Worm (Caenorhabditis elegans) whole organism, L3 larva: ENCODE measurements around the gene cdk-4.

ENCODE experiments used
- R02D3.7 ChIP-seq: fragments of 150-350 bp; optimal IDR thresholded peaks from 2 replicates; lab custom pipeline; 2014; ENCODE audit warnings: missing biosample characterization, missing genetic modification characterization
- ZK546.5 ChIP-seq: sonication (generic microtip); optimal IDR thresholded peaks from 2 replicates; lab custom pipeline; 2017; ENCODE audit warnings: missing biosample characterization, missing genetic modification characterization
- aly-2 ChIP-seq: fragments of 150-350 bp; optimal IDR thresholded peaks from 2 replicates; lab custom pipeline; 2014; ENCODE audit warnings: missing biosample characterization, missing genetic modification characterization
- ama-1 ChIP-seq: fragments of 150-350 bp; optimal IDR thresholded peaks from 2 replicates; lab custom pipeline; 2018
- ceh-16 ChIP-seq: sonication (generic microtip); optimal IDR thresholded peaks from 2 replicates; lab custom pipeline; 2017; ENCODE audit warnings: missing biosample characterization, missing genetic modification characterization
- ceh-82 ChIP-seq: fragments of 150-350 bp; optimal IDR thresholded peaks from 2 replicates; lab custom pipeline; 2014; ENCODE audit warnings: missing biosample characterization, missing genetic modification characterization
- ceh-9 ChIP-seq: sonication (generic microtip); optimal IDR thresholded peaks from 2 replicates; lab custom pipeline; 2018; ENCODE audit warnings: missing biosample characterization, missing genetic modification characterization
- daf-12 ChIP-seq: fragments of 150-350 bp; optimal IDR thresholded peaks from 2 replicates; lab custom pipeline; 2014; ENCODE audit warnings: missing biosample characterization, missing genetic modification reagents, missing genetic modification characterization
- egl-27 ChIP-seq: sonication (generic microtip); optimal IDR thresholded peaks from 4 replicates; lab custom pipeline; 2017; ENCODE audit warnings: missing biosample characterization, missing genetic modification reagents, missing genetic modification characterization
- egl-5 ChIP-seq: fragments of 150-350 bp; optimal IDR thresholded peaks from 2 replicates; lab custom pipeline; 2017; ENCODE audit warnings: missing biosample characterization, missing genetic modification reagents, missing genetic modification characterization, inconsistent platforms
- elt-1 ChIP-seq: fragments of 150-350 bp; optimal IDR thresholded peaks from 2 replicates; lab custom pipeline; 2014; ENCODE audit warnings: missing biosample characterization, missing genetic modification characterization
- elt-2 ChIP-seq: sonication (generic microtip); optimal IDR thresholded peaks from 2 replicates; lab custom pipeline; 2016; ENCODE audit warnings: missing genetic modification reagents, mild to moderate bottlenecking, missing genetic modification characterization, missing compliant biosample characterization
- elt-3 ChIP-seq, 3 experiments: fragments of 150-350 bp in 1 of 3; sonication (generic microtip) in 2 of 3; optimal IDR thresholded peaks; 2 replicates in 2 of 3; 4 replicates in 1 of 3; lab custom pipeline; 2014 to 2017; ENCODE audit warnings: missing biosample characterization in 3 of 3, missing genetic modification characterization in 3 of 3
- eor-1 ChIP-seq, 2 experiments: fragments of 150-350 bp; optimal IDR thresholded peaks; 2 replicates each; lab custom pipeline; 2014 to 2018; ENCODE audit warnings: missing biosample characterization in 2 of 2, missing genetic modification characterization in 2 of 2
- fkh-10 ChIP-seq: sonication (generic microtip); optimal IDR thresholded peaks from 2 replicates; lab custom pipeline; 2017; ENCODE audit warnings: missing biosample characterization, missing genetic modification reagents, missing genetic modification characterization
- fkh-2 ChIP-seq: fragments of 150-350 bp; optimal IDR thresholded peaks from 2 replicates; lab custom pipeline; 2014; ENCODE audit warnings: missing biosample characterization, missing genetic modification reagents, missing genetic modification characterization
- fos-1 ChIP-seq: fragments of 150-350 bp; optimal IDR thresholded peaks from 2 replicates; lab custom pipeline; 2014; ENCODE audit warnings: missing biosample characterization, missing genetic modification characterization
- hmg-11 ChIP-seq: sonication (generic microtip); optimal IDR thresholded peaks from 2 replicates; lab custom pipeline; 2016; ENCODE audit warnings: missing genetic modification characterization, missing compliant biosample characterization
- jun-1 ChIP-seq: fragments of 150-350 bp; optimal IDR thresholded peaks from 2 replicates; lab custom pipeline; 2014; ENCODE audit warnings: missing biosample characterization, missing genetic modification reagents, missing genetic modification characterization
- lin-15B ChIP-seq: fragments of 150-350 bp; optimal IDR thresholded peaks from 2 replicates; lab custom pipeline; 2014; ENCODE audit warnings: missing biosample characterization, missing genetic modification characterization
- lin-39 ChIP-seq: fragments of 150-350 bp; optimal IDR thresholded peaks from 2 replicates; lab custom pipeline; 2018; ENCODE audit warnings: missing biosample characterization, missing genetic modification reagents, missing genetic modification characterization
- lsy-12 ChIP-seq: sonication (generic microtip); optimal IDR thresholded peaks from 2 replicates; lab custom pipeline; 2016; ENCODE audit warnings: mild to moderate bottlenecking, missing genetic modification characterization, missing compliant biosample characterization
- mml-1 ChIP-seq: fragments of 150-350 bp; sonication (generic microtip); optimal IDR thresholded peaks from 3 replicates; lab custom pipeline; 2014; ENCODE audit warnings: missing biosample characterization, missing genetic modification characterization
- nfya-1 ChIP-seq: sonication (generic microtip); optimal IDR thresholded peaks from 2 replicates; lab custom pipeline; 2017; ENCODE audit warnings: missing genetic modification characterization, mild to moderate bottlenecking, missing compliant biosample characterization, antibody characterized with exemption, moderate library complexity; ENCODE audit not compliant: insufficient read depth
- nhr-11 ChIP-seq: fragments of 150-350 bp; optimal IDR thresholded peaks from 2 replicates; lab custom pipeline; 2014; ENCODE audit warnings: missing biosample characterization, missing genetic modification characterization
- nhr-23 ChIP-seq: fragments of 150-350 bp; optimal IDR thresholded peaks from 2 replicates; lab custom pipeline; 2014; ENCODE audit warnings: missing biosample characterization, missing genetic modification reagents, missing genetic modification characterization
- nhr-237 ChIP-seq: fragments of 150-350 bp; optimal IDR thresholded peaks from 2 replicates; lab custom pipeline; 2014; ENCODE audit warnings: missing biosample characterization, missing genetic modification characterization
- nhr-25 ChIP-seq: sonication (generic microtip); optimal IDR thresholded peaks from 2 replicates; lab custom pipeline; 2017; ENCODE audit warnings: missing biosample characterization, missing genetic modification characterization
- nhr-28 ChIP-seq: fragments of 150-350 bp; optimal IDR thresholded peaks from 2 replicates; lab custom pipeline; 2014; ENCODE audit warnings: missing biosample characterization, missing genetic modification characterization
- nhr-43 ChIP-seq: sonication (generic microtip); optimal IDR thresholded peaks from 2 replicates; lab custom pipeline; 2016; ENCODE audit warnings: mild to moderate bottlenecking, missing genetic modification characterization, missing compliant biosample characterization; ENCODE audit not compliant: poor library complexity, severe bottlenecking
- nhr-67 ChIP-seq: fragments of 150-350 bp; optimal IDR thresholded peaks from 2 replicates; lab custom pipeline; 2014; ENCODE audit warnings: missing biosample characterization, missing genetic modification characterization
- nhr-76 ChIP-seq: fragments of 150-350 bp; sonication (generic microtip); optimal IDR thresholded peaks from 5 replicates; lab custom pipeline; 2014; ENCODE audit warnings: missing biosample characterization, missing genetic modification characterization
- nhr-77 ChIP-seq: fragments of 150-350 bp; optimal IDR thresholded peaks from 2 replicates; lab custom pipeline; 2014; ENCODE audit warnings: missing biosample characterization, missing genetic modification characterization
- pha-4 ChIP-seq: fragments of 150-350 bp; optimal IDR thresholded peaks from 2 replicates; lab custom pipeline; 2014; ENCODE audit warnings: missing biosample characterization, missing genetic modification reagents, missing genetic modification characterization
- pqm-1 ChIP-seq: fragments of 150-350 bp; optimal IDR thresholded peaks from 2 replicates; lab custom pipeline; 2017; ENCODE audit warnings: missing biosample characterization, missing genetic modification characterization, inconsistent platforms
- snpc-4 ChIP-seq: fragments of 150-350 bp; optimal IDR thresholded peaks from 2 replicates; lab custom pipeline; 2014; ENCODE audit warnings: missing biosample characterization, missing genetic modification characterization
- tbx-2 ChIP-seq: sonication (generic microtip); optimal IDR thresholded peaks from 2 replicates; lab custom pipeline; 2016; ENCODE audit warnings: mild to moderate bottlenecking, missing genetic modification characterization, missing compliant biosample characterization
- unc-39 ChIP-seq: sonication (generic microtip); optimal IDR thresholded peaks from 4 replicates; lab custom pipeline; 2017; ENCODE audit warnings: missing biosample characterization, missing genetic modification characterization
- unc-62 ChIP-seq: fragments of 150-350 bp; sonication (generic microtip); optimal IDR thresholded peaks from 4 replicates; lab custom pipeline; 2014; ENCODE audit warnings: missing biosample characterization, missing genetic modification reagents, missing genetic modification characterization
- zag-1 ChIP-seq: fragments of 150-350 bp; optimal IDR thresholded peaks from 2 replicates; lab custom pipeline; 2014; ENCODE audit warnings: missing biosample characterization, missing genetic modification characterization
- ztf-11 ChIP-seq: fragments of 150-350 bp; optimal IDR thresholded peaks from 2 replicates; lab custom pipeline; 2014; ENCODE audit warnings: missing biosample characterization, missing genetic modification characterization

cdk-4 gene

ce11 chrX:13499098-13499497, 19.6 kb downstream of the cdk-4 start:
- no peak for TF ChIP-seq snpc-4 (tag; lab: Kevin White, UChicago)
- TF ChIP-seq fkh-10: peak; percentile 93

ce11 chrX:13493762-13494161, 24.9 kb downstream of the cdk-4 start:
- TF ChIP-seq lin-39 (tag; lab: Kevin White, UChicago) (peak; percentile 58), nfya-1 (tag; lab: Kevin White, UChicago) (peak; percentile 68), nhr-28 (tag; lab: Kevin White, UChicago) (no peak), hmg-11 (peak; percentile 19)
- TF ChIP-seq, all 47 proteins: peak for 3

DNA sequence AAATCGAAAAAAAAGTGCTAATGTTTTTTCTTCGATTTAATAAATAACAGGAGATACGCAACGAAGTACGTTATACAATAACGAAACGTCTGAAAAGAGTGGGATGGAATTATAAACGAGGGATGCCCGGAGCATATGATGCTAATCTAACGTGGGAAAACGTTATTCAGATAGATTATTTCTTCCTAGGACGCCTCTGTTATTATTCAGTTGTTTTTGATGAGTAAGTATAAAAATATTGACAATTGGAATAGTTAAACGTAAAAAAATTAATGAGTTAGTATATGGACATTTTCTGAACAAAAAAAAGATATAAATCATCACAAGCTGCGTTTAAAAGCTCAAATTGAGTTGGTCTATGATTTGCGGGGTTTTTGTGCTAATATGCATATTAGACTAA, 33.9 kb downstream of the cdk-4 start, which contains the start of gene srd-51:
Gene srd-51 (minus strand): TSS at position 101 of the 400 bp plus-strand sequence.
- TF ChIP-seq ztf-11 (tag; lab: Kevin White, UChicago) (no peak), R02D3.7 (tag; lab: Kevin White, UChicago) (no peak), nhr-43 (tag; lab: Kevin White, UChicago) (no peak), daf-12 (tag; lab: Kevin White, UChicago) (no peak), pha-4 (tag; lab: Kevin White, UChicago) (no peak), elt-2 (tag; lab: Kevin White, UChicago) (no peak), aly-2 (tag; lab: Kevin White, UChicago) (no peak), unc-62 (GFP tag; lab: Kevin White, UChicago) (no peak), mml-1 (tag; lab: Kevin White, UChicago) (no peak), ama-1 (no peak), nhr-77 (no peak), ceh-82 (tag; lab: Kevin White, UChicago) (no peak), fkh-2 (tag; lab: Kevin White, UChicago) (no peak), ZK546.5 (tag; lab: Kevin White, UChicago) (no peak), nhr-25 (tag; lab: Kevin White, UChicago) (no peak), nhr-28 (tag; lab: Kevin White, UChicago) (no peak), tbx-2 (tag; lab: Kevin White, UChicago) (no peak), hmg-11 (no peak), lsy-12 (tag; lab: Kevin White, UChicago) (no peak), unc-39 (tag; lab: Kevin White, UChicago) (no peak)

- no peak for TF ChIP-seq nfya-1 (tag; lab: Kevin White, UChicago)
- no peak for TF ChIP-seq nhr-76
- no peak for TF ChIP-seq elt-3 (tag; optimal IDR thresholded peaks at IDR 0.05; lab: Kevin White, UChicago)
- no peak for TF ChIP-seq tbx-2 (tag; lab: Kevin White, UChicago)
- TF ChIP-seq fos-1 (tag; lab: Kevin White, UChicago): no peak
- no peak for TF ChIP-seq nhr-43 (tag; lab: Kevin White, UChicago)
- TF ChIP-seq nhr-28 (tag; lab: Kevin White, UChicago): no peak
- TF ChIP-seq R02D3.7 (tag; lab: Kevin White, UChicago): no peak
- TF ChIP-seq ama-1: no peak
- no peak for TF ChIP-seq ceh-16 (tag; lab: Kevin White, UChicago)
- no peak for TF ChIP-seq unc-62 (GFP tag; lab: Kevin White, UChicago)
- TF ChIP-seq ZK546.5 (tag; lab: Kevin White, UChicago): no peak
- no peak for TF ChIP-seq unc-39 (tag; lab: Kevin White, UChicago)
- no peak for TF ChIP-seq zag-1 (tag; lab: Kevin White, UChicago)
- no peak for TF ChIP-seq lsy-12 (tag; lab: Kevin White, UChicago)
- no peak for TF ChIP-seq nhr-11 (tag; lab: Kevin White, UChicago)
- TF ChIP-seq eor-1 (tag; optimal IDR thresholded peaks at IDR 0.05; lab: Kevin White, UChicago): no peak
- TF ChIP-seq elt-2 (tag; lab: Kevin White, UChicago): no peak
- no peak for TF ChIP-seq egl-27 (tag; lab: Kevin White, UChicago)
- TF ChIP-seq ztf-11 (tag; lab: Kevin White, UChicago): no peak
- TF ChIP-seq, all 47 proteins: peak for 0
These were observed 37.0 kb downstream of the cdk-4 start, which contains the start of gene srd-50 for ce11 chrX:13481704-13482103. Gene srd-50, minus strand, starts transcription at chrX:13481804.

DNA sequence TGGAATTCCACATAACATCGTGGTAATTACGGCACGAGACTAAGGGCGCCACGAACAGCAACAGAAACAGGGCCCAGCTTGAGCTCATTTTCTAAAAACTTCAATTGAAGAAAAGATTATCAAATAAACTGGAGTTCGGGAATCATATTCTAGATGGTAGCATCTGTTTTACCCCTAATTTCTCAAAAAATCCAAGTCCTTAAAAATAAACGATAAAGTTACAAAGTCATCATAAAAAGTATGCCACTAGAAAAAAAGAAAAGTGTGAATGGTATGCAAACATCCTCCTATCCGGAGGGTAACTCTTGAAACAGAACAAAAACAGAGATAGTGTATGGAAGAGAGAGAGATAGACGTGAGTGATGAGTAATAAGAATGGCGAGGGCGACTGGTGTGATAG, 41.4 kb downstream of the cdk-4 start, which contains the start of gene efn-3:
Gene efn-3 (minus strand): TSS at position 101 of the 400 bp plus-strand sequence.
- no peak for TF ChIP-seq elt-3 (tag; optimal IDR thresholded peaks at IDR 0.05; lab: Kevin White, UChicago)
- TF ChIP-seq ztf-11 (tag; lab: Kevin White, UChicago): no peak
- TF ChIP-seq fos-1 (tag; lab: Kevin White, UChicago): no peak
- TF ChIP-seq nhr-23 (tag; lab: Kevin White, UChicago): no peak
- TF ChIP-seq pha-4 (tag; lab: Kevin White, UChicago): no peak
- TF ChIP-seq jun-1 (tag; lab: Kevin White, UChicago): no peak
- TF ChIP-seq nhr-76: no peak
- no peak for TF ChIP-seq elt-1 (tag; lab: Kevin White, UChicago)
- no peak for TF ChIP-seq ama-1
- no peak for TF ChIP-seq nhr-67 (tag; lab: Kevin White, UChicago)
- TF ChIP-seq lin-15B (tag; lab: Kevin White, UChicago): no peak
- no peak for TF ChIP-seq elt-2 (tag; lab: Kevin White, UChicago)
- no peak for TF ChIP-seq ZK546.5 (tag; lab: Kevin White, UChicago)
- no peak for TF ChIP-seq ceh-9 (tag; lab: Kevin White, UChicago)
- no peak for TF ChIP-seq nhr-25 (tag; lab: Kevin White, UChicago)
- no peak for TF ChIP-seq nhr-43 (tag; lab: Kevin White, UChicago)
- no peak for TF ChIP-seq pqm-1 (tag; lab: Kevin White, UChicago)
- no peak for TF ChIP-seq egl-5 (tag; lab: Kevin White, UChicago)
- TF ChIP-seq nhr-11 (tag; lab: Kevin White, UChicago): no peak
- no peak for TF ChIP-seq nhr-237
